Worm (Caenorhabditis elegans) whole organism, early embryonic: ENCODE data around the gene M05D6.2.

Experiments
- ceh-13 ChIP-seq: fragments of 200-800 bp; sonication (Bioruptor generic); optimal IDR thresholded peaks from 2 replicates; lab custom pipeline; 2018; ENCODE audit warnings: mild to moderate bottlenecking, missing genetic modification characterization, missing compliant biosample characterization
- tbx-11 ChIP-seq: fragments of 200-800 bp; sonication (Bioruptor generic); IDR thresholded peaks from 2 replicates; pipeline ENCODE4 v1.3.6; 2022; ENCODE audit warnings: missing genetic modification characterization, missing compliant biosample characterization
- tra-4 ChIP-seq: sonication (generic microtip); optimal IDR thresholded peaks from 2 replicates; lab custom pipeline; 2017; ENCODE audit warnings: missing genetic modification characterization, missing compliant biosample characterization

DNA sequence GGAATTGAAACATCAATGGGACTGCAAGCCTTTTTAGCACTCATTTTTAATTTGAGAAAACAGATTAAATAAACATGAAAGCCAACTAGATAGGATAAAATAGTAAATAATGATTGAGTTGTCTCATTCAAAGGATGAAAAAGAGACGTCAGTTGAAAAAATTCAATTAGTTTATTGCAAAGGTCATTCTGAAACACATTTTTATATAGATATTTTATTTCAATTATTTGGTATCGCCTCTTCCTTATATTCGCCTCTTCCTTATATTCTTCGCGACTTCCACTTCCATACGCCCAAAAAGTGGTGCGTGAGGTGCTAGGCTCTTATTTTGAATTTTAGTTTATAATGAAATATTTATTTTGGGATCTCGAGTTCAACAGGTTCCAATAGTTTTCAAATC, 32.9 kb upstream of the M05D6.2 start, which contains the start of gene acp-4:
- no peak for TF ChIP-seq ceh-13 (GFP tag; lab: Kevin White, UChicago)
- no peak for TF ChIP-seq tra-4 (tag; lab: Kevin White, UChicago)
- no peak for TF ChIP-seq tbx-11 (GFP tag; lab: Robert Waterston, UW)
